Worm (Caenorhabditis elegans) whole organism, L4 larva: ENCODE results near the gene clec-162.

Experiments used
- dve-1 ChIP-seq: sonication (generic microtip); optimal IDR thresholded peaks from 2 replicates; lab custom pipeline; 2017; ENCODE audit warnings: antibody characterized with exemption, mild to moderate bottlenecking, missing genetic modification characterization, missing compliant biosample characterization; ENCODE audit not compliant: insufficient read depth
- egl-27 ChIP-seq: sonication (generic microtip); optimal IDR thresholded peaks from 3 replicates; lab custom pipeline; 2017; ENCODE audit warnings: missing biosample characterization, missing genetic modification reagents, missing genetic modification characterization
- hlh-11 ChIP-seq: fragments of 200-800 bp; sonication (Bioruptor generic); optimal IDR thresholded peaks from 2 replicates; lab custom pipeline; 2018; ENCODE audit warnings: mild to moderate bottlenecking, missing genetic modification characterization, missing compliant biosample characterization
- jun-1 ChIP-seq: fragments of 150-350 bp; optimal IDR thresholded peaks from 2 replicates; lab custom pipeline; 2014; ENCODE audit warnings: missing biosample characterization, missing genetic modification reagents, missing genetic modification characterization
- lsy-2 ChIP-seq, 2 experiments: fragments of 150-350 bp in 1 of 2; sonication (generic microtip) in 1 of 2; optimal IDR thresholded peaks; 2 replicates each; lab custom pipeline; 2014 to 2017; ENCODE audit warnings: missing biosample characterization in 2 of 2, missing genetic modification characterization in 2 of 2
- nhr-11 ChIP-seq: fragments of 150-350 bp; optimal IDR thresholded peaks from 2 replicates; lab custom pipeline; 2014; ENCODE audit warnings: missing biosample characterization, missing genetic modification characterization
- nhr-41 ChIP-seq: fragments of 200-800 bp; sonication (Bioruptor generic); IDR thresholded peaks from 2 replicates; pipeline ENCODE4 v1.3.6; 2022; ENCODE audit warnings: missing genetic modification reagents, missing genetic modification characterization, missing compliant biosample characterization
- snpc-4 ChIP-seq: fragments of 150-350 bp; optimal IDR thresholded peaks from 2 replicates; lab custom pipeline; 2014; ENCODE audit warnings: missing biosample characterization, missing genetic modification characterization
- ztf-11 ChIP-seq: fragments of 150-350 bp; optimal IDR thresholded peaks from 2 replicates; lab custom pipeline; 2014; ENCODE audit warnings: missing biosample characterization, missing genetic modification characterization

ce11 chrIII:9743239-9743638 is 18.2 kb upstream of the clec-162 start, which contains the start of gene T05G5.1:
- TF ChIP-seq lsy-2 (tag; optimal IDR thresholded peaks at IDR 0.05; lab: Kevin White, UChicago) = no peak
- TF ChIP-seq jun-1 (tag; lab: Kevin White, UChicago) = no peak
- TF ChIP-seq hlh-11 (tag; lab: Kevin White, UChicago) = no peak
- TF ChIP-seq ztf-11 (tag; lab: Kevin White, UChicago) = no peak
- TF ChIP-seq dve-1 (tag; lab: Kevin White, UChicago) = no peak
- no peak for TF ChIP-seq snpc-4 (tag; lab: Kevin White, UChicago)
- TF ChIP-seq egl-27 (tag; lab: Kevin White, UChicago) = no peak
- no peak for TF ChIP-seq nhr-41 (GFP tag; lab: Robert Waterston, UW)
- no peak for TF ChIP-seq nhr-11 (tag; lab: Kevin White, UChicago)
